ENCODE assay signal across 1 fruit fly cellular context in genomic region chr3R:23173393-23173981, dm6.
TF ChIP-seq lines count a peak whose summit lies in the region.

Gene CG46310 (plus strand): TSS chr3R:23173873.

TF ChIP-seq in whole organism, embryonic, 481 proteins besides CTCF, POLR2A, EP300 and RAD21 (continued from another document and continues in another):
- no peak for TF ChIP-seq sr (GFP tag; IDR thresholded peaks at IDR 0.05; lab: Robert Waterston, UW)
- no peak for TF ChIP-seq chn (GFP tag; optimal IDR thresholded peaks at IDR 0.05; lab: Kevin White, UChicago)
- TF ChIP-seq CG2129 (GFP tag; IDR thresholded peaks at IDR 0.05; lab: Robert Waterston, UW; ENCODE audit: partially characterized antibody), result no peak
- TF ChIP-seq CG17568 (GFP tag; optimal IDR thresholded peaks at IDR 0.05; lab: Kevin White, UChicago), result peak; percentile 46
- TF ChIP-seq D19A (tag; optimal IDR thresholded peaks at IDR 0.05; lab: Kevin White, UChicago), result peak; percentile 59
- no peak for TF ChIP-seq sima (GFP tag; optimal IDR thresholded peaks at IDR 0.05; lab: Kevin White, UChicago)
- peak; percentile 68 for TF ChIP-seq Blimp-1 (GFP tag; optimal IDR thresholded peaks at IDR 0.05; lab: Kevin White, UChicago)
- TF ChIP-seq CG10543 (GFP tag; optimal IDR thresholded peaks at IDR 0.05; lab: Kevin White, UChicago), result peak; percentile 62
- TF ChIP-seq CG9797 (GFP tag; optimal IDR thresholded peaks at IDR 0.05; lab: Kevin White, UChicago), result no peak
- peak; percentile 22 for TF ChIP-seq oc (tag; optimal IDR thresholded peaks at IDR 0.05; lab: Kevin White, UChicago)
- TF ChIP-seq vnd (GFP tag; IDR thresholded peaks at IDR 0.05; lab: Robert Waterston, UW; ENCODE audit: partially characterized antibody), result no peak
- peak; percentile 65 for TF ChIP-seq CG10209 (GFP tag; optimal IDR thresholded peaks at IDR 0.05; lab: Kevin White, UChicago)
- TF ChIP-seq CG18619 (GFP tag; optimal IDR thresholded peaks at IDR 0.05; lab: Kevin White, UChicago), result peak; percentile 69
- no peak for TF ChIP-seq eyg (GFP tag; optimal IDR thresholded peaks at IDR 0.05; lab: Kevin White, UChicago)
- peak; percentile 89 for TF ChIP-seq lmd (GFP tag; IDR thresholded peaks at IDR 0.05; lab: Robert Waterston, UW)
- TF ChIP-seq CG7357 (GFP tag; IDR thresholded peaks at IDR 0.05; lab: Robert Waterston, UW), result peak; percentile 76
- peak; percentile 22 for TF ChIP-seq ems (GFP tag; optimal IDR thresholded peaks at IDR 0.05; lab: Kevin White, UChicago)
- peak; percentile 69 for TF ChIP-seq CG12391 (tag; optimal IDR thresholded peaks at IDR 0.05; lab: Kevin White, UChicago)
- TF ChIP-seq tio (GFP tag; optimal IDR thresholded peaks at IDR 0.05; lab: Kevin White, UChicago), result peak; percentile 37
- TF ChIP-seq so (GFP tag; IDR thresholded peaks at IDR 0.05; lab: Robert Waterston, UW), result peak; percentile 56; the same call in 1 of the 3 replicates
- TF ChIP-seq CG2116 (GFP tag; optimal IDR thresholded peaks at IDR 0.05; lab: Kevin White, UChicago), result no peak
- TF ChIP-seq Oli (tag; optimal IDR thresholded peaks at IDR 0.05; lab: Kevin White, UChicago), result peak; percentile 63
- TF ChIP-seq Lim3 (GFP tag; IDR thresholded peaks at IDR 0.05; lab: Robert Waterston, UW), result no peak
- TF ChIP-seq Myb (GFP tag; optimal IDR thresholded peaks at IDR 0.05; lab: Kevin White, UChicago), result no peak
- peak; percentile 20 for TF ChIP-seq CG5180 (GFP tag; optimal IDR thresholded peaks at IDR 0.05; lab: Kevin White, UChicago)
- 0 out of 2 replicates have a peak, but pooled peaks have one; percentile 7 for TF ChIP-seq CG32767 (GFP tag; IDR thresholded peaks at IDR 0.05; lab: Robert Waterston, UW)
- no peak for TF ChIP-seq hth (optimal IDR thresholded peaks at IDR 0.05; lab: Kevin White, UChicago)
- TF ChIP-seq MBD-R2 (GFP tag; IDR thresholded peaks at IDR 0.05; lab: Robert Waterston, UW), result peak; percentile 56; the same call in 1 of the 2 replicates
- no peak for TF ChIP-seq CG12744 (GFP tag; optimal IDR thresholded peaks at IDR 0.05; lab: Kevin White, UChicago)
- peak; percentile 10 for TF ChIP-seq lilli (GFP tag; optimal IDR thresholded peaks at IDR 0.05; lab: Kevin White, UChicago)
- TF ChIP-seq CG11696 (GFP tag; IDR thresholded peaks at IDR 0.05; lab: Robert Waterston, UW), result peak; percentile 51
- TF ChIP-seq CG11723 (GFP tag; optimal IDR thresholded peaks at IDR 0.05; lab: Kevin White, UChicago), result peak; percentile 16
- no peak for TF ChIP-seq CG1603 (tag; optimal IDR thresholded peaks at IDR 0.05; lab: Kevin White, UChicago)
- TF ChIP-seq CG15514 (GFP tag; optimal IDR thresholded peaks at IDR 0.05; lab: Kevin White, UChicago), result peak; percentile 55
- peak in 1 of 2 experiments; percentile 53 for TF ChIP-seq dpn (GFP tag; optimal IDR thresholded peaks at IDR 0.05; lab: Kevin White, UChicago)
- TF ChIP-seq CG6683 (GFP tag; optimal IDR thresholded peaks at IDR 0.05; lab: Kevin White, UChicago), result peak; percentile 31
- TF ChIP-seq CG6854 (GFP tag; optimal IDR thresholded peaks at IDR 0.05; lab: Kevin White, UChicago), result peak; percentile 4
- TF ChIP-seq CG11247 (GFP tag; IDR thresholded peaks at IDR 0.05; lab: Robert Waterston, UW), result peak; percentile 79
- TF ChIP-seq CG32532 (GFP tag; IDR thresholded peaks at IDR 0.05; lab: Robert Waterston, UW), result peak; percentile 92
- no peak for TF ChIP-seq kah (GFP tag; optimal IDR thresholded peaks at IDR 0.05; lab: Kevin White, UChicago)
- no peak for TF ChIP-seq CG16863 (GFP tag; optimal IDR thresholded peaks at IDR 0.05; lab: Kevin White, UChicago)
- no peak for TF ChIP-seq Kr (GFP tag; optimal IDR thresholded peaks at IDR 0.05; lab: Kevin White, UChicago)
- peak; percentile 70 for TF ChIP-seq CG8924 (tag; optimal IDR thresholded peaks at IDR 0.05; lab: Kevin White, UChicago)
- TF ChIP-seq ATbp (GFP tag; optimal IDR thresholded peaks at IDR 0.05; lab: Kevin White, UChicago), result peak; percentile 73
- no peak for TF ChIP-seq Tbp (GFP tag; optimal IDR thresholded peaks at IDR 0.05; lab: Kevin White, UChicago)
- TF ChIP-seq CG34224 (GFP tag; IDR thresholded peaks at IDR 0.05; lab: Robert Waterston, UW; ENCODE audit: partially characterized antibody), result 0 out of 3 replicates have a peak, but pooled peaks have one; percentile 25
- TF ChIP-seq CG3726 (GFP tag; IDR thresholded peaks at IDR 0.05; lab: Robert Waterston, UW), result peak; percentile 84
- TF ChIP-seq sim (GFP tag; IDR thresholded peaks at IDR 0.05; lab: Robert Waterston, UW), result peak; percentile 62; the same call in 1 of the 2 replicates
- TF ChIP-seq Nf-YC (tag; optimal IDR thresholded peaks at IDR 0.05; lab: Kevin White, UChicago), result peak; percentile 62
- peak; percentile 84 for TF ChIP-seq CG12769 (tag; optimal IDR thresholded peaks at IDR 0.05; lab: Kevin White, UChicago)
- TF ChIP-seq org-1 (GFP tag; optimal IDR thresholded peaks at IDR 0.05; lab: Kevin White, UChicago), result peak; percentile 74
- TF ChIP-seq ranshi (GFP tag; IDR thresholded peaks at IDR 0.05; lab: Robert Waterston, UW), result peak; percentile 86
- TF ChIP-seq CG14667 (GFP tag; IDR thresholded peaks at IDR 0.05; lab: Robert Waterston, UW), result peak; percentile 43; the same call in 1 of the 2 replicates
- peak; percentile 60 for TF ChIP-seq CG10979 (tag; optimal IDR thresholded peaks at IDR 0.05; lab: Kevin White, UChicago)
- peak; percentile 64 for TF ChIP-seq Fer1 (GFP tag; optimal IDR thresholded peaks at IDR 0.05; lab: Kevin White, UChicago)
- TF ChIP-seq CG6272 (GFP tag; IDR thresholded peaks at IDR 0.05; lab: Robert Waterston, UW), result peak; percentile 56; the same call in 1 of the 2 replicates
- TF ChIP-seq slou (GFP tag; optimal IDR thresholded peaks at IDR 0.05; lab: Kevin White, UChicago), result peak; percentile 55
- TF ChIP-seq Chrac-16 (GFP tag; optimal IDR thresholded peaks at IDR 0.05; lab: Kevin White, UChicago), result peak; percentile 31
- TF ChIP-seq sd (tag; optimal IDR thresholded peaks at IDR 0.05; lab: Kevin White, UChicago), result peak; percentile 37
- TF ChIP-seq CG17829 (tag; optimal IDR thresholded peaks at IDR 0.05; lab: Kevin White, UChicago), result peak; percentile 82
- TF ChIP-seq CG31224 (GFP tag; IDR thresholded peaks at IDR 0.05; lab: Robert Waterston, UW), result peak; percentile 83
- no peak for TF ChIP-seq HLHmδ (GFP tag; optimal IDR thresholded peaks at IDR 0.05; lab: Kevin White, UChicago)
- TF ChIP-seq pzg (GFP tag; optimal IDR thresholded peaks at IDR 0.05; lab: Kevin White, UChicago), result no peak
- peak; percentile 72 for TF ChIP-seq CG9215 (GFP tag; IDR thresholded peaks at IDR 0.05; lab: Robert Waterston, UW)
- TF ChIP-seq tup (GFP tag; optimal IDR thresholded peaks at IDR 0.05; lab: Kevin White, UChicago), result no peak
- TF ChIP-seq CG11560 (tag; IDR thresholded peaks at IDR 0.05; lab: Robert Waterston, UW), result peak; percentile 67
- no peak for TF ChIP-seq jing (GFP tag; optimal IDR thresholded peaks at IDR 0.05; lab: Kevin White, UChicago)
- TF ChIP-seq chm (GFP tag; IDR thresholded peaks at IDR 0.05; lab: Robert Waterston, UW), result peak; percentile 57; the same call in 1 of the 2 replicates
- peak; percentile 83 for TF ChIP-seq al (GFP tag; IDR thresholded peaks at IDR 0.05; lab: Robert Waterston, UW)
- peak; percentile 75 for TF ChIP-seq Hand (GFP tag; optimal IDR thresholded peaks at IDR 0.05; lab: Kevin White, UChicago)
- peak; percentile 3 for TF ChIP-seq trem (tag; optimal IDR thresholded peaks at IDR 0.05; lab: Kevin White, UChicago)
- peak; percentile 40; the same call in 1 of the 2 replicates for TF ChIP-seq peb (GFP tag; IDR thresholded peaks at IDR 0.05; lab: Robert Waterston, UW)
- peak; percentile 22 for TF ChIP-seq CG4328 (GFP tag; optimal IDR thresholded peaks at IDR 0.05; lab: Kevin White, UChicago)
- peak; percentile 68 for TF ChIP-seq ara (GFP tag; IDR thresholded peaks at IDR 0.05; lab: Robert Waterston, UW)
- peak; percentile 55 for TF ChIP-seq esg (GFP tag; conservative IDR thresholded peaks at IDR 0.05; lab: Robert Waterston, UW)
- no peak for TF ChIP-seq CG6791 (GFP tag; IDR thresholded peaks at IDR 0.05; lab: Robert Waterston, UW; ENCODE audit: partially characterized antibody)
- TF ChIP-seq da (GFP tag; optimal IDR thresholded peaks at IDR 0.05; lab: Kevin White, UChicago), result no peak
- TF ChIP-seq CG15696 (tag; optimal IDR thresholded peaks at IDR 0.05; lab: Kevin White, UChicago), result peak; percentile 1
- TF ChIP-seq CG7839 (tag; optimal IDR thresholded peaks at IDR 0.05; lab: Kevin White, UChicago), result peak; percentile 83
- TF ChIP-seq phol (tag; optimal IDR thresholded peaks at IDR 0.05; lab: Kevin White, UChicago), result peak; percentile 65
- TF ChIP-seq CG7987 (GFP tag; optimal IDR thresholded peaks at IDR 0.05; lab: Kevin White, UChicago), result peak; percentile 47
- peak; percentile 33 for TF ChIP-seq CG12104 (GFP tag; optimal IDR thresholded peaks at IDR 0.05; lab: Kevin White, UChicago)
- peak; percentile 28 for TF ChIP-seq CG1602 (GFP tag; optimal IDR thresholded peaks at IDR 0.05; lab: Kevin White, UChicago)
- TF ChIP-seq usp (GFP tag; optimal IDR thresholded peaks at IDR 0.05; lab: Kevin White, UChicago), result no peak
- no peak for TF ChIP-seq CG7271 (tag; optimal IDR thresholded peaks at IDR 0.05; lab: Kevin White, UChicago)
- no peak for TF ChIP-seq CG42726 (GFP tag; IDR thresholded peaks at IDR 0.05; lab: Robert Waterston, UW; ENCODE audit: partially characterized antibody)
- no peak for TF ChIP-seq CG8359 (GFP tag; optimal IDR thresholded peaks at IDR 0.05; lab: Kevin White, UChicago; ENCODE audit: borderline replicate concordance)
- TF ChIP-seq CG13123 (GFP tag; optimal IDR thresholded peaks at IDR 0.05; lab: Kevin White, UChicago), result no peak
- peak; percentile 75 for TF ChIP-seq ssp (GFP tag; IDR thresholded peaks at IDR 0.05; lab: Robert Waterston, UW)
- peak; percentile 61; the same call in 1 of the 2 replicates for TF ChIP-seq CG14014 (GFP tag; IDR thresholded peaks at IDR 0.05; lab: Robert Waterston, UW)
- no peak for TF ChIP-seq CG8765 (GFP tag; IDR thresholded peaks at IDR 0.05; lab: Robert Waterston, UW)
- no peak for TF ChIP-seq CG1647 (GFP tag; optimal IDR thresholded peaks at IDR 0.05; lab: Kevin White, UChicago)
- TF ChIP-seq CG6654 (GFP tag; optimal IDR thresholded peaks at IDR 0.05; lab: Kevin White, UChicago), result peak; percentile 24
- TF ChIP-seq ro (GFP tag; IDR thresholded peaks at IDR 0.05; lab: Robert Waterston, UW), result peak; percentile 35; the same call in 1 of the 2 replicates
- TF ChIP-seq hkb (optimal IDR thresholded peaks at IDR 0.05; lab: Kevin White, UChicago), result no peak
- peak; percentile 95 for TF ChIP-seq hkb (GFP tag; IDR thresholded peaks at IDR 0.05; lab: Robert Waterston, UW)
- TF ChIP-seq CG18476 (GFP tag; optimal IDR thresholded peaks at IDR 0.05; lab: Kevin White, UChicago), result peak; percentile 34
- peak; percentile 89 for TF ChIP-seq Hmr (GFP tag; optimal IDR thresholded peaks at IDR 0.05; lab: Kevin White, UChicago)
- no peak for TF ChIP-seq stwl (tag; optimal IDR thresholded peaks at IDR 0.05; lab: Kevin White, UChicago)
- TF ChIP-seq CG4617 (GFP tag; optimal IDR thresholded peaks at IDR 0.05; lab: Kevin White, UChicago; ENCODE audit: borderline replicate concordance), result no peak
- peak; percentile 42; the same call in 1 of the 2 replicates for TF ChIP-seq klu (GFP tag; IDR thresholded peaks at IDR 0.05; lab: Robert Waterston, UW)
- peak; percentile 80 for TF ChIP-seq NFAT (GFP tag; IDR thresholded peaks at IDR 0.05; lab: Robert Waterston, UW)
- peak; percentile 64 for TF ChIP-seq Fer3 (tag; optimal IDR thresholded peaks at IDR 0.05; lab: Kevin White, UChicago)
- 0 out of 3 replicates have a peak, but pooled peaks have one; percentile 26 for TF ChIP-seq CG2199 (GFP tag; IDR thresholded peaks at IDR 0.05; lab: Robert Waterston, UW)
- TF ChIP-seq H2.0 (GFP tag; IDR thresholded peaks at IDR 0.05; lab: Robert Waterston, UW), result peak; percentile 65
- peak; percentile 88 for TF ChIP-seq CG32772 (GFP tag; IDR thresholded peaks at IDR 0.05; lab: Robert Waterston, UW)
- TF ChIP-seq Sox100B (GFP tag; optimal IDR thresholded peaks at IDR 0.05; lab: Kevin White, UChicago), result peak; percentile 56
- TF ChIP-seq E2f2 (GFP tag; IDR thresholded peaks at IDR 0.05; lab: Robert Waterston, UW), result peak; percentile 43; the same call in 1 of the 2 replicates
- peak; percentile 4; the same call in 1 of the 2 replicates for TF ChIP-seq Oaz (GFP tag; IDR thresholded peaks at IDR 0.05; lab: Robert Waterston, UW)
- no peak; the same call in 1 of the 2 replicates for TF ChIP-seq amos (GFP tag; IDR thresholded peaks at IDR 0.05; lab: Robert Waterston, UW; ENCODE audit: partially characterized antibody)
- TF ChIP-seq Sry-β (GFP tag; optimal IDR thresholded peaks at IDR 0.05; lab: Kevin White, UChicago), result no peak
- peak; percentile 70 for TF ChIP-seq caup (GFP tag; optimal IDR thresholded peaks at IDR 0.05; lab: Kevin White, UChicago; ENCODE audit: severe bottlenecking)
- peak; percentile 59 for TF ChIP-seq CG4424 (GFP tag; optimal IDR thresholded peaks at IDR 0.05; lab: Kevin White, UChicago)
- TF ChIP-seq shn (GFP tag; optimal IDR thresholded peaks at IDR 0.05; lab: Kevin White, UChicago), result peak; percentile 0
- TF ChIP-seq CG11456 (GFP tag; IDR thresholded peaks at IDR 0.05; lab: Robert Waterston, UW), result peak; percentile 88
- peak; percentile 55 for TF ChIP-seq CrebB (tag; optimal IDR thresholded peaks at IDR 0.05; lab: Kevin White, UChicago)
- TF ChIP-seq CG12299 (tag; optimal IDR thresholded peaks at IDR 0.05; lab: Kevin White, UChicago), result peak; percentile 61
- no peak for TF ChIP-seq twi (tag; optimal IDR thresholded peaks at IDR 0.05; lab: Kevin White, UChicago)
- TF ChIP-seq CG8478 (optimal IDR thresholded peaks at IDR 0.05; lab: Kevin White, UChicago), result no peak
- no peak for TF ChIP-seq br (optimal IDR thresholded peaks at IDR 0.05; lab: Kevin White, UChicago)
- no peak for TF ChIP-seq HLH54F (GFP tag; optimal IDR thresholded peaks at IDR 0.05; lab: Kevin White, UChicago)
- TF ChIP-seq gsb (GFP tag; IDR thresholded peaks at IDR 0.05; lab: Robert Waterston, UW), result peak; percentile 81
- TF ChIP-seq CG18011 (GFP tag; optimal IDR thresholded peaks at IDR 0.05; lab: Kevin White, UChicago), result no peak
- TF ChIP-seq az2 (GFP tag; optimal IDR thresholded peaks at IDR 0.05; lab: Kevin White, UChicago), result peak; percentile 55
- TF ChIP-seq ERR (GFP tag; optimal IDR thresholded peaks at IDR 0.05; lab: Kevin White, UChicago), result peak; percentile 13
- 0 out of 2 replicates have a peak, but pooled peaks have one; percentile 6 for TF ChIP-seq CkIIα-i1 (GFP tag; IDR thresholded peaks at IDR 0.05; lab: Robert Waterston, UW)
- TF ChIP-seq stc (GFP tag; IDR thresholded peaks at IDR 0.05; lab: Robert Waterston, UW), result peak; percentile 86
- TF ChIP-seq Hr51 (GFP tag; optimal IDR thresholded peaks at IDR 0.05; lab: Kevin White, UChicago), result peak in 1 of 2 experiments; percentile 70
- TF ChIP-seq CG14441 (GFP tag; IDR thresholded peaks at IDR 0.05; lab: Robert Waterston, UW), result peak; percentile 77
